Worm (Caenorhabditis elegans): Measurements from ENCODE around the gene sos-1.

DNA sequence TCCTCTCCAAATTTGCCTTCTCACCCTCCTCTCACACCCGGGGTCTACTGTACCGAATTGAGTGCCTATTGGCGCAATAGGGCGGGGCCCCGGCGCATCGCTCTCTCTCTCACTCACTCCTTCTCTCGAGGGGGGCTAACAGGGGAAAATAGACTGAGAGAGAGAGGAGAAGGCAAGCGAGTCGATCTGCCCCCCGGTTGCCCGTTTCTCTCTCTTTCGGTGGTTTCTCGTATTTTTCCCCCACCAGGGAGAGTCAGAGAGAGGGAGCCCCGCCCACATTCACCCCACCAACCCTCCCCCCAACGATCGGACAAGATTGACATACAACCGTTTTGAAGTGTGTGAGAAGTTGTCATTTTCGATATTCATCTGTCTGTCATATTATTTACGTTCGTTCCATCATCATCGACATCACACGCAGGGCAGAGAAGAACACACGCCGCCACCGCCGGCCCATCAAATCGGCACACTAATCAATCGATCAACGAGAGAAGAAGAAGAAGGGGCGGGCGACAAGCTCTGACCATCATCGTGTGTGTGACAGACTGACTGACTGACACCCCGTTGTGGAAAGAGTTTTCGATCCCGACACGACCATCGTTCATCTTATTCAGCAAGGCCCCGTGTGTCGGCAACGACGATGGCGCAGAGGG is 49.8 kb downstream of the sos-1 start:
- TF ChIP-seq elt-3 (tag; optimal IDR thresholded peaks at IDR 0.05) (no peak), nhr-237 (tag; optimal IDR thresholded peaks at IDR 0.05) (no peak), sptf-1 (tag; optimal IDR thresholded peaks at IDR 0.05) (peak; percentile 15), elt-1 (tag; optimal IDR thresholded peaks at IDR 0.05; ENCODE audit: borderline replicate concordance, insufficient read depth) (no peak), pha-4 (tag; optimal IDR thresholded peaks at IDR 0.05) (no peak), ztf-11 (tag; optimal IDR thresholded peaks at IDR 0.05) (no peak), nhr-12 (tag; optimal IDR thresholded peaks at IDR 0.05) (no peak), zip-8 (tag; optimal IDR thresholded peaks at IDR 0.05) (no peak), lsy-2 (tag; optimal IDR thresholded peaks at IDR 0.05) (peak; percentile 91), drap-1 (GFP tag; optimal IDR thresholded peaks at IDR 0.05) (no peak), ces-1 (GFP tag; optimal IDR thresholded peaks at IDR 0.05) (peak; percentile 19)
